Fruit fly (Drosophila melanogaster): ENCODE measurements around the gene CG43446.

DNA sequence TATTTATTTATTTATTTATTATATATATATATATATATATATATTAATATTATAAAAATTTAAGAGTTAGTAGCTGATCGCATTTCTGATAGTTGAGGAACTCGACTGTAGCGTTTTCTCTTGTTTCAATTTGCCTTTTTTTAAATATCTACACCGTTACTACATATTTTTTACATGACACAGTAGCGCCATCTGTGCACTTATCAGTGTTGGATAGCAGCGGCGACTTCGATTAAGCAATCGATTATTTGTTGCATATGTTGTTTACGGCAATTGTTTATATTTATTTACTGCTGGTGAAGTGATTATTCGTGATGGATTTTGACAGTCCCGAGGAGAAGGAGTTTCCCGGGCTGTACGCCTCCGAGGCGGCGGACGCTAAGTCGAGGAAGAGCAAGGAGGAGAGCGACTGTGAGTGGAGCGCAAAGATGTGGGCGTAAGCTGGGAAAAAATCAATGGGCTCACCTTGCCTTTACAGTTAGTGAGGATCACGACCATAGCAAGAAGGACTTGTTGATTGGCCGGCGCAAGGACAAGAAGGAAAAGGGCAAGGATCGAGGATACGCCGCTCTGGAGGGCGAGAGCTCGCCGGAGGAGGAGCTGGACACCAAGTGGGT, 29.8 kb upstream of the CG43446 start, which contains the start of gene Rlip:
- TF ChIP-seq Eip93F (GFP tag; optimal IDR thresholded peaks at IDR 0.05) (no peak), CG1621 (tag; optimal IDR thresholded peaks at IDR 0.05) (no peak), Blimp-1 (GFP tag; optimal IDR thresholded peaks at IDR 0.05) (no peak), CG8319 (GFP tag; optimal IDR thresholded peaks at IDR 0.05) (peak; percentile 17), CG11762 (GFP tag; optimal IDR thresholded peaks at IDR 0.05; ENCODE audit: insufficient read depth) (peak; percentile 40), ss (GFP tag; optimal IDR thresholded peaks at IDR 0.05) (peak in 1 of 2 experiments; percentile 40), Lpt (GFP tag; optimal IDR thresholded peaks at IDR 0.05) (peak; percentile 47), Sox14 (GFP tag; optimal IDR thresholded peaks at IDR 0.05) (peak; percentile 16), CG11902 (GFP tag; optimal IDR thresholded peaks at IDR 0.05) (peak; percentile 52)
